Fruit fly (Drosophila melanogaster) S2 (cell line): ENCODE measurements around the gene by.

Experiments used
- CG8478 ChIP-seq: fragments of >200 bp; optimal IDR thresholded peaks from 2 replicates; lab custom pipeline; 2018
- CTCF ChIP-seq, 2 experiments: fragments of >200 bp; optimal IDR thresholded peaks; 2 replicates each; lab custom pipeline; 2018

by gene

DNA sequence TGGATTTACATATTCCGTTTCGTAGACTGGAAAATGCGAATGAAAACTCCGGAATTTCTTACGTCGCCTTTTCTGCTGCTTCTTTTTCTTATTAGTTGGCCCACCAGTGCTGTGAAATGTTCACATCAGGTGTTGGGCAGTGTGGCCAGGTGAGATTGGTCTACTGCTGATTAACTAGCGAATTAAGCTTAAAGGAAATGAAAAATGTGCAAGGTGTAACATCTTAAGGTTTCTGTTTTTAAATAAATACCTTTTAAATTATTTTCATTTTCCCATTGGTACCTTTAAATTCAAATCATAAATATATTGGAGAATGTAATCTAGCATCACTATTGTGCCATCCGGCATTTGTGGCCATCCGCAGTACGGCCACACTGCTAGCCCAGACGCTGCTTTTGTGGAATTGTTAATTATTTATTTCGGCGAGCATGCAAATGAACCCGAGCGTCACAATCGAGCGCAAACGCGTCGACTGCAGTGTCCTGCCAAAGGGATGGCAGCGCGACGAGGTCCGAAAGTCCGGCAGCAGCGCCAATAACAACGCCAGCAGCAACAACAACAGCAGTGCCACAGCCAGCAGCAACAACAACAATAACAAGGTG lies 26.7 kb upstream of the by start, which contains the start of the genes AP-1mu and MBD-like:
Gene AP-1mu (minus strand): TSS at position 113 of the 602 bp plus-strand sequence.
Gene MBD-like (plus strand): TSS at position 348 of the 602 bp plus-strand sequence.
- no peak for TF ChIP-seq CTCF (optimal IDR thresholded peaks at IDR 0.05; lab: Kevin White, UChicago)
- no peak for TF ChIP-seq CG8478 (lab: Kevin White, UChicago)

DNA sequence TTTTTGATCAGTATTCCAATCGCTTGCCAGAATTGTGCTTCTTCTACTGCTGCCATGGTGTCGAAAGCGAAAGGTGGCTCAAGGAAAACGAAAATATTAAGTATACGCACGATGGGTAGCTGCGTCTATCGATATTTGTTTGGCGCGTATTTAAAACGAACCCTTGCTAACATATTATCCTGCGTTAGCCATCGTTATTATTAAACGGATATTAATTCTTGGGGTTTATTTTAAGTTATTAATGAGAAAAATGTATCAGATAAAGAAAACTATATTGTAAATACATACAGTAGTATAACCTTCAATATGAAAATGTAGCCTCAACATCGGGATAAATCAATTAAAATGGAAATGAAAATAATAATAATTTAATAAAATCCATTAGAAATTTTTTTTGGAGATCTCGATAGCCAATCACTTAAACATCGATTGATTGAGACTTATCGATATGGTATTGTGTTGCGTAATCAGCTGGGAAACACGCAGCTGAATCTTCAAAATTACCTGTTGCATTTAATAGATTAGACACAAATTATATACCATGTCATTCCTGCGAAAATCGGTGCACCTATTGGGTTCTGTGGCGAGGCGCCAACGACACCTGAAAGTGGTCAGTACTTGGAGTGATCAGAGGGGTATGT lies 22.6 kb upstream of the by start, which contains the start of the genes CG9386 and BckdhA:
Gene CG9386 (minus strand): TSS at position 75 of the 641 bp plus-strand sequence.
Gene BckdhA (plus strand): TSS at position 452 of the 641 bp plus-strand sequence.
- TF ChIP-seq CTCF (optimal IDR thresholded peaks at IDR 0.05; lab: Kevin White, UChicago) = no peak
- no peak for TF ChIP-seq CG8478 (lab: Kevin White, UChicago)

DNA sequence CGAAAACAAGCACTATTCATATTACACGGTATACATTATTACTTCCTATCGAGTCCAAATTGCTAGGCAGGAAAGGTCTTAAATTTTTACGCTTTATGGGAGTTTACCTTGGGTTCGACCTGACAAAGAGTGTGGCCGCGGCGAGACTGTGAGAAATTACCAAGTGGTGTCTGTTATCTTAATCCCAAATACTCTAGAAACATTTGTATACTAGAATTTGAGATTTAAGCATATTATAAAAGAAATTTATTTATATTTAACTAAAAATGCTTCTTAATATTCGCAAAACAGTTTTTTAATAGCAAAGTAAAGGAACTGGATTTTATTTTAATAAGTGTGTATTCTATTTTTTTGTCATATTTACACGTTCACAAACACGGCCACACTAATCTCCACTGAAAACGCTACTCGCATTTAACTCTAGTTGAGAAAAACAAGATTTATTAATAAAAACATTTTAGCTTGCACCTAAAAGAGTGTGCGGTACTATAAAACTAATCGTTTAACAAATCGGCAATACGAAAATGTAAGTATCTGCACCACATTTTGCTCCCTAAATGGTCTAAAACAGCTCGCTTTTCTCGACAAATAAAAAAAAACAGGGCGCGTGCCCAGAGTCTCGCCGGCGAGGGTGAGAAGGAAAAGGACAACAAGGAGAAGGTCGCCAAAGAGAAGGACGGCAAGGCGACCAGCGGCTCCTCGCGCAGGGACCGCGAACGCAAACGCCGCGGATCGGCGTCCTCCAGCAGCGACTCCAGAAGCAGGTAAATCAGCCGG lies 19.0 kb upstream of the by start, which contains the start of the genes mura and RnpS1:
Gene mura (minus strand): TSS at position 148 of the 777 bp plus-strand sequence.
Gene RnpS1 (plus strand): TSS at position 376 of the 777 bp plus-strand sequence.
- TF ChIP-seq CG8478 (lab: Kevin White, UChicago) = no peak
- TF ChIP-seq CTCF (optimal IDR thresholded peaks at IDR 0.05; lab: Kevin White, UChicago) = no peak

DNA sequence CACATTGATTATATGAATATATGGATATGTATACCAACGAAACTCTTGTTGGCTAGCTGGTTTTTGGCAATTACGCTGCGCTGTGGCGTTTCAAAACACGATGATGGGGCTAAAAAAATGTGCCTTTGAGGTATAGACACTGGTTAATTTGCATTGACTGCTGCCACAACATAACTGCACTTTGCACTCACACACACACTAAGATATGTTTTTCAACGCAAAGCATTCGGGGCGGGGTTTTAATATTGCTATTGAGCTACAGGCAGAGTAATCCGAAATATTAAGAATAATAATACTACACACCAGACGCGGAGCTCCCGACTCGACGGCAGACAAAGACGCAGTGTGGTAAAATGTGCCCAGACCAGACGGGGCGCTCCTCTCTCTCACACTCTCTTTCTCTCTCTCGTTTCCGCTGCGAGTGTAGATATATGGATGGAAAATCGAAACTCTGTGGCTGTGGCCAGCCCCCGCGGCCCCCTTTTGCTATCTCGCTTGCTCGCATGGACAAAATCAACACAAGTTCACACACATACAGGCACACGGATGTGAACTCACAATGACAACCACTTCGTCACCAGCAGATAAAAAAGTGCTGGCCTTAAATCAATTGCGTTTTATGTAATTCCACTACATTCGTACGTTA lies 18.3 kb upstream of the by start:
- TF ChIP-seq CG8478 (lab: Kevin White, UChicago) = no peak
- TF ChIP-seq CTCF (optimal IDR thresholded peaks at IDR 0.05; lab: Kevin White, UChicago) = no peak

DNA sequence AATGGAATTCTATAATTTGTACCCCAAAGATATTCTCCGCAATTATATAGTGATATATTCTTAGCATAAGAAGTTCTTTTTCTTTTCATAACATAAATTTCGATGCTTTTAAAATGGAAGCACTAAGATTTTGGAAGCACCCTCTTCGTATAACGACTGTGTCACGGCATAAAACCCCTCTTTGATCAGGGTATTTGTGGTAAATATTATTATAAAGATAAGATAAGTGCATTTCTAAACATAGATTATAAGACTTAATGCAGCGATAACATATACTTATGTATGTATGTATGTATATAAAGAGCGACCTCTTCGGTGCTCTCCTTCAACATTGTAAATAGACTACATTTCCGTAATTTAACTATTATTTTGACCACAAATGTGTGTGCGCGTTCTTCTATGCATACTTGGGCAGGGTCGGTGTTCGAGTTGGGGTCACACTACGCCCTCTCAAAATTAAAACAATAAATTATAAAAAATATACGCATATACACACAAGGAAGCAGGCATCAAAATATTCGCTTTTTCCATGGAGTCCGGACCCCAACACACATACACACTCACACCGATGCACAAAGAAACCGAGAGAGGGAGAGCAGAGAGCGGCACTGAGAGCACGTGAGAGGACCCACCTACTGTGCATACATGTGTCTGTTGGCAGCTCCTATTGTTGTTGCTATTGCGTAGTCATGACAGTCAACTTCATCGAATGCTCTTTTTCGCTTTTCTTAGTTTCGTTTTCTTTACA lies 17.6 kb upstream of the by start:
- TF ChIP-seq CTCF (optimal IDR thresholded peaks at IDR 0.05; lab: Kevin White, UChicago) = no peak
- TF ChIP-seq CG8478 (lab: Kevin White, UChicago) = no peak

DNA sequence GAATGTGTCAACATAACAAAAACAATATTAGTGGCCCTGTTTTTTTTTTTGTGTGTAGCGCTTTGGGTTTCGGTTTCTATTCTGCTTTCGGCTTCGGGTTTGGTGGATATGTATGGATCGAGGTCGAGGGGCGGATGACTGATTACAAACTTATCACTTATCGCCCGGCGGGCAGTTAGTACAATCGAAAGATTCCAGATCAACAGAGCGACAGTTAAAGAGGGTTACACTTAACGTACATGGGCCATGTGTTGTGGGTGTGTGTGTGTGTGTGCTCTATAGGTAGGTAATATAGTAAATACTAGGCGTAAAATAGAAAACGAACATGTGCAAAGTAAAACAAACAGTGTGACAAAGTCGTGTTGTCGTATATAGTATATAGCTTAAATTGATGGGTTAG lies 16.0 kb upstream of the by start:
- TF ChIP-seq CTCF (optimal IDR thresholded peaks at IDR 0.05; lab: Kevin White, UChicago) = no peak
- TF ChIP-seq CG8478 (lab: Kevin White, UChicago) = no peak

DNA sequence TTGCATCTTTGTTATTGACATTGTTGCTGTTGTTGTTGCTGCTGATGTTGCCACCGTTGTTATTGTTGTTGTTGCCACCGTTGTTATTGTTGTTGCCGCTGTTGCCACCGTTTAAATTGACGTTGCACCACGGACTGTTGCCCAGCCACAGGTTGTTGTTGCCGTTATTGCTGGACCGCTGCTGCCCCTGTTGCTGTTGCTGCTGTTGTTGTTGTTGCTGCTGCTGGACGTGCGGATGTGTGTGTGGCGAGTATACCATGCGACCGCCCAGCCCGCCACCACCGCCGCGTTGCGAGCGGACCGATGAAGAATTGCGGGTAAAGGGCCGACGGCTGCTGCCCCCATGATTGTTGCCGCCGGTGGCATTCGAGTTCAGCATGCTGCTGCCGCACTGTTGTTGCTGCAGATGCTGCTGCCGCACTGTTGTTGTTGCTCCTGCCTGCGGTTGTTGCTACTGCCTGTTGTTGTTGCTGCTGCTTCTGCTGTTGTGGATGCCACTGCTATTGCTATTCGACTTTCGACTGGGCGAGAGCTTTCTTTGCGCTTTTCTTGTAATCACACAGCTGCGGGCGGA lies 14.1 kb upstream of the by start:
- TF ChIP-seq CTCF (optimal IDR thresholded peaks at IDR 0.05; lab: Kevin White, UChicago) (no peak), CG8478 (lab: Kevin White, UChicago) (no peak)

DNA sequence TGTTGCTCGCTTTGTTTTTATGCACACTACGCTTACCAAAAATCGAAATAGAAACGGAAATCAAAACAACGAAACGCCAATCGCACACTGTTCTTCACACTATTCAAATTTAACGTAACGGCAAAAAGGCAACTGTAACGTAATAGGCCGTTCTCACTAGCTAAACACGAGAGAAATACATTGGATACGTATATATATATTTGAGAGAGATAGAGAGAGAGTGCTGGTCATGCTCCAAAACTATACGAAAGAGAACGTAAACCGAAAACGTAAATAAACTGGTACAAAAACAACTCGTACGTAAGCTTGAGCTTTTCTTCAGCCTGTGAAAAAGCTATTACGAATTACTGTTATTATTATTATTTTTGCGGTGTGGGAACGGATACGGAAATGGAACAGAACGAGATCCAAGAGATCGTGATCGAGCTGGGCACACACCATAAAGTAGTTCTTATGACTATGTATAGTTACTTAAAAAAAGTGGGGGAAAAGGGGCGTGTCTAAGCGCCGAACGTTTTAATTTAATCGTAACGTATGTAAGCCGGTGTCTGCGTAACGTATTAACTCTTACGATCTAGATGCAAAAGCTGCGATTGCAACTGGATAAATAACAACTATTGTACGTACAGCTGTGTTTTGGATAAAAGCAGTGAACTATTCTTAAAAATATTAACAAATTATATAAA lies 10.8 kb upstream of the by start:
- no peak for TF ChIP-seq CTCF (optimal IDR thresholded peaks at IDR 0.05; lab: Kevin White, UChicago)
- TF ChIP-seq CG8478 (lab: Kevin White, UChicago) = no peak

DNA sequence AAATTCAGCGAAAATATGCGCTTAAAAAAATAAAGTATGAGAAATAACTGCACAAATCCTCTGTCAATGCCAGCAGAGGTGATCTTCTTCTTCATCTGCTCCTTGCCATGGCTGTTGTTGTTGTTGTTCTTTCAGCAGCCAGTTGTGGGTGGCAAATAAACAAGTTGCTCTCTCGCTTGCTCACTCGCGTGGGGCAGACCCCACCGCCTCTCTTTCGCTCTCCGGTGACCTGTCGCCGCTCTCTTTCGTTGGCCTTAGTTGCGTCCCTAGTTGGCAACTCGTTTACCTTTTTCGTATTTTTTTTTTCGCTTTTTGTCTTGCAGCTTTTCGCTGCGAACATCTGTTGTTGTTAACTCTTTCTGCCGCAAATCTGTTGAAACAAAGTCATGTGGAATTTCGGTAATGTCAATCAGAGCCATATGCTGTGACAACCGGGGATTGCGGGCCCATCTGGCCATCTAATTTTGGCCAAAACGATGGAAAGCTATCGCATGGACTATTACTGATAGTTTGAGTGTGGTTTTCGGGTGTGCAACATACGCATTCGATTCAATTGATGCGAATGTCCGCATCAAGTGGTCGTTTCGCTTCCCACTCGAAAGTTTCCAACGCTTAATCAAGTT lies 1.9 kb upstream of the by start:
- no peak for TF ChIP-seq CTCF (optimal IDR thresholded peaks at IDR 0.05; lab: Kevin White, UChicago)
- TF ChIP-seq CG8478 (lab: Kevin White, UChicago) = no peak

DNA sequence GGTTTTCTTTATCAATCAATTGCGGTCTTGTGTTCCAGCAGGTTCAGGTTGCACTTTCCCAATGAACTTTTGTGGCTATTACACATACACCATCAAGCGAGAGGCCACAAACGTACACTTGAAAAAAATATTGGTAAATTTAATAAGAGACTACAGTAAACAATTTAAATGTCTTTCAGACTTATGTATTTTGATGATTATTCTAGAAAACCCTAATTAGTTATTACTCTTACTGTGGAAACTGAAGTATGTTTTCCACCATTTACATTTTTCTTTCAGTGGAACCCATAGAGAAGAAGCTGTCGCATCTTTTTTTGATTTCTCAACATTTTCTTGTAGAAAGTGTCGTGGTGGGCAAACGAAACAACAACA lies 1.3 kb upstream of the by start:
- no peak for TF ChIP-seq CTCF (optimal IDR thresholded peaks at IDR 0.05; lab: Kevin White, UChicago)
- TF ChIP-seq CG8478 (lab: Kevin White, UChicago) = no peak

DNA sequence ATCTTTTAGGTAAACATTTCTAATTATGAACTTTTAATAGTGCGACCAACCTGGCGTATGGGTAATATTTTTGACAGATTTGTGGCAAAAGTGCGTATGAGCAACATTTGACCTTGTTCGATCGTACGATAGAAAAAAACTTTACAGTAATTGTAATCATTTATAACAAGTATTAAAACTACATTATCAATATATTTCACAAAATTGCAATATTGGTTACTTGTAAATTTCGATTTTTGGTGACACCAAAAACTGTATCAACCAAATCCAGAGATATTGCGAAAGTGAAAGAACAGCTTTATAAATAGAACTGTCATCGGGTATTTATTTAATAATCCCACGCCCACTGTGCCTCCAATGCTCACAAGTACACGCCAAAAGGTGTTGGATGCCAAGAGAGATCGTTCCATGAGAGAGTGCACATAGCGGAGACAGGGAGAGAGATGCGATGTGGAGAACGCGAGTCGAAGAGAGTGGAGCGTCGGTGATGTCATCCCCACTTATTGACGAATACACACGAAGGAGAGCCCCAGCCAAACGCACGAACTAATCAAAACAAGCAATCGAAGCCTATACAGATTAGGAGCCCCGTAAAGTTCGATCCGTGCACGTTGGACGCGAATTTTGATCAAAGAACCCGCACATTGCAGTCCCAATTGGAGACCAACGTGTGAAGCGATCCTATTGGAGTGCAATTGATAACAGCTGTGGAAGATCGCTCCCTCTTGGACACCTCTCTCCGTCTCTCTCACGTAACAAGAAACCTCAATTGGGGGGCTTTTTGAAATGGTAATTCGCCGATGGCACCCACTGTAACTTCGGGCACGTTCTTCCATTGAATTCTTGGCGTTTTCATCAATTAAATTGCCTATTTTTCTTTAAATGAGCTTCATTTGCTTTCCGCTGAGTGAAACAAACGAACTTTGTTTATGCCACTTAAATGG lies 642 bp upstream of the by start:
- TF ChIP-seq CG8478 (lab: Kevin White, UChicago) (no peak), CTCF (optimal IDR thresholded peaks at IDR 0.05; lab: Kevin White, UChicago) (no peak)
